Fruit fly (Drosophila melanogaster): ENCODE data around the gene CycD.

The CycD gene

dm6 chrX:15888763-15889162 lies 20.7 kb downstream of the CycD start:
- no peak for TF ChIP-seq noc (tag; optimal IDR thresholded peaks at IDR 0.05)

- TF ChIP-seq noc (tag; optimal IDR thresholded peaks at IDR 0.05), result no peak
These were observed 22.2 kb downstream of the CycD start, which contains the start of gene tay for dm6 chrX:15887247-15887616. TSS of gene tay (minus strand) at chrX:15887311.

dm6 chrX:15886411-15887246 lies 22.8 kb downstream of the CycD start:
- no peak for TF ChIP-seq noc (tag; optimal IDR thresholded peaks at IDR 0.05)

- no peak for TF ChIP-seq noc (tag; optimal IDR thresholded peaks at IDR 0.05)
These were observed 33.9 kb downstream of the CycD start for dm6 chrX:15875569-15875968.

dm6 chrX:15874437-15874836 lies 35.0 kb downstream of the CycD start:
- no peak for TF ChIP-seq noc (tag; optimal IDR thresholded peaks at IDR 0.05)

dm6 chrX:15870777-15871757 lies 38.4 kb downstream of the CycD start:
- no peak for TF ChIP-seq noc (tag; optimal IDR thresholded peaks at IDR 0.05)

- TF ChIP-seq noc (tag; optimal IDR thresholded peaks at IDR 0.05), result no peak
These were observed 39.6 kb downstream of the CycD start, which contains the start of gene CG16952 for dm6 chrX:15869843-15870242. TSS of gene CG16952 (plus strand) at chrX:15870183.

- no peak for TF ChIP-seq noc (tag; optimal IDR thresholded peaks at IDR 0.05)
These were observed 40.7 kb downstream of the CycD start for dm6 chrX:15868781-15869180.

dm6 chrX:15867863-15868262 lies 41.6 kb downstream of the CycD start, which contains the start of gene Gapdh2:
TSS of gene Gapdh2 (plus strand) at chrX:15868145.
- peak; percentile 100 for TF ChIP-seq noc (tag; optimal IDR thresholded peaks at IDR 0.05)

- no peak for TF ChIP-seq noc (tag; optimal IDR thresholded peaks at IDR 0.05)
These were observed 42.6 kb downstream of the CycD start for dm6 chrX:15866799-15867412.

dm6 chrX:15866032-15866431 lies 43.4 kb downstream of the CycD start:
- no peak for TF ChIP-seq noc (tag; optimal IDR thresholded peaks at IDR 0.05)

dm6 chrX:15860479-15860878 lies 49.0 kb downstream of the CycD start:
- TF ChIP-seq noc (tag; optimal IDR thresholded peaks at IDR 0.05), result no peak

dm6 chrX:15859869-15860268 lies 49.6 kb downstream of the CycD start, which contains the start of gene Gbeta13F:
TSS of gene Gbeta13F (plus strand) at chrX:15860115.
- TF ChIP-seq noc (tag; optimal IDR thresholded peaks at IDR 0.05), result no peak

- TF ChIP-seq noc (tag; optimal IDR thresholded peaks at IDR 0.05), result no peak
These were observed 50.1 kb downstream of the CycD start, which contains the start of gene AlkB for dm6 chrX:15859387-15859786. TSS of gene AlkB (minus strand) at chrX:15859487.

dm6 chrX:15857601-15858284 lies 51.7 kb downstream of the CycD start, which contains the start of the genes CG46440 and Myb:
TSS of gene CG46440 (minus strand) at chrX:15857823.
TSS of gene Myb (minus strand) at chrX:15857823.
- TF ChIP-seq noc (tag; optimal IDR thresholded peaks at IDR 0.05), result no peak
